Fruit fly (Drosophila melanogaster): ENCODE data around the gene Tdh.

Gene Tdh

DNA sequence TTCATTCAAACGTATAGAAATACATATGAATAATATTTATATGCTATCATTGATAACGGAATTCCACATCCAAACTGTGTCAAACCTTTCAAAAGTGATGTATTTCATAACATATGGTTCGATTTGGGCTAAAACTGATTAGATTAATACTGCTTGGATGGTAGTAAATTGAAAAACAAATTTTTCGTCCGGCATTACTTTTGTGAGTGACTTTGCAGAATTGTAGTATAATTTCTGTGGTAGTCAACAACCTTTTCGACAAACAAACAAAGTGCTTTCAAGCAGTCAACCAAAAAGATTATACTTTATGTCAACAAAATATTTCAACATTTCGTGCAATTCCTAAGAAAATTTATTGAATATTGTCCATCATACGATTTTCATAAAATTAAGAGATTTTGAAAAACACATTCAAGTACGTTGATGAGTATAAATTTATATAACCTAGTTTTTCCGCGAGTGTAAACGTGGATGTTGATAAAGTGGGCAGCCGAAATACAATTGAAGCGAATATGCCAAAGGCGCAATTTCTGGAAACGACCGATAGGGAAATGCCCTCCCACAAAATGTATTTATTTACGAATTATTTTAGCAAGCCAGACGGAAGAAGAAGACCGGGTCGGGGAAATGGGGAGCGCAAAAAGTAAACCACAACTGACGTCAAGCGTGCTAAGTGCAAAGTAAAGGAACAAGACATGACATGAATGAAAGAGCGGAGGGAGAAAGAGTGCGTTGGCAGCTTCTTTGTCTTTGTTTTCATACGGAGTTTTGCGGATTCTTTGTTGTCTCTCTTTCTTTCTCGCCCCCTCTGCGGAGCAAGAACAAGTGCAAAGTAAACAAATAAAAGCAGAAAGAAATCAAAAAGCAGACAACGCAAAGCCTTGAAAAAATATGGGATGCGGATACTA is 51.4 kb downstream of the Tdh start (continued):
- no peak for TF ChIP-seq CG14860 (GFP tag; IDR thresholded peaks at IDR 0.05; ENCODE audit: partially characterized antibody)
- TF ChIP-seq CG11695 (GFP tag; IDR thresholded peaks at IDR 0.05), result peak; percentile 64; the same call in 2 of the 3 replicates
- no peak for TF ChIP-seq CG1647 (GFP tag; optimal IDR thresholded peaks at IDR 0.05)
- TF ChIP-seq stc (GFP tag; IDR thresholded peaks at IDR 0.05), result no peak
- TF ChIP-seq Myb (GFP tag; optimal IDR thresholded peaks at IDR 0.05), result no peak
- no peak for TF ChIP-seq CG18764 (GFP tag; optimal IDR thresholded peaks at IDR 0.05)
- no peak for TF ChIP-seq CG7987 (GFP tag; optimal IDR thresholded peaks at IDR 0.05)
- TF ChIP-seq oc (tag; optimal IDR thresholded peaks at IDR 0.05), result no peak
- peak; percentile 17 for TF ChIP-seq Side (GFP tag; optimal IDR thresholded peaks at IDR 0.05)
- no peak for TF ChIP-seq dimm (GFP tag; IDR thresholded peaks at IDR 0.05)
- TF ChIP-seq cas (GFP tag; IDR thresholded peaks at IDR 0.05), result no peak
- TF ChIP-seq sr (GFP tag; IDR thresholded peaks at IDR 0.05), result no peak
- no peak for TF ChIP-seq Atf-2 (GFP tag; optimal IDR thresholded peaks at IDR 0.05)
- TF ChIP-seq C15 (GFP tag; IDR thresholded peaks at IDR 0.05), result no peak
- TF ChIP-seq salm (tag; optimal IDR thresholded peaks at IDR 0.05), result no peak
- peak in 1 of 2 experiments; percentile 5 for TF ChIP-seq dpn (GFP tag; optimal IDR thresholded peaks at IDR 0.05)
- no peak for TF ChIP-seq CG7271 (tag; optimal IDR thresholded peaks at IDR 0.05)
- no peak for TF ChIP-seq Tbp (GFP tag; optimal IDR thresholded peaks at IDR 0.05)
- no peak for TF ChIP-seq Antp (GFP tag; optimal IDR thresholded peaks at IDR 0.05)
- peak; percentile 28 for TF ChIP-seq cwo (GFP tag; optimal IDR thresholded peaks at IDR 0.05)
- no peak for TF ChIP-seq gce (GFP tag; IDR thresholded peaks at IDR 0.05)
- TF ChIP-seq toy (GFP tag; IDR thresholded peaks at IDR 0.05), result no peak
- no peak for TF ChIP-seq CG6254 (GFP tag; optimal IDR thresholded peaks at IDR 0.05)
- no peak for TF ChIP-seq CG31388 (GFP tag; optimal IDR thresholded peaks at IDR 0.05)
- peak; percentile 42 for TF ChIP-seq Dek (tag; optimal IDR thresholded peaks at IDR 0.05)
- 0 out of 2 replicates have a peak, but pooled peaks have one; percentile 49 for TF ChIP-seq CG14014 (GFP tag; IDR thresholded peaks at IDR 0.05)
- TF ChIP-seq CG10654 (GFP tag; optimal IDR thresholded peaks at IDR 0.05), result peak; percentile 7
- TF ChIP-seq ken (GFP tag; IDR thresholded peaks at IDR 0.05), result no peak
- no peak for TF ChIP-seq chn (GFP tag; optimal IDR thresholded peaks at IDR 0.05)
- no peak for TF ChIP-seq Max (GFP tag; optimal IDR thresholded peaks at IDR 0.05)
- TF ChIP-seq Nf-YB (GFP tag; optimal IDR thresholded peaks at IDR 0.05), result no peak
- peak; percentile 3 for TF ChIP-seq CG18619 (GFP tag; optimal IDR thresholded peaks at IDR 0.05)
- no peak for TF ChIP-seq nmo (GFP tag; optimal IDR thresholded peaks at IDR 0.05)
- no peak for TF ChIP-seq CG4707 (GFP tag; optimal IDR thresholded peaks at IDR 0.05)
- TF ChIP-seq wor (GFP tag; IDR thresholded peaks at IDR 0.05), result no peak
- peak; percentile 13 for TF ChIP-seq CG18262 (tag; optimal IDR thresholded peaks at IDR 0.05)
- TF ChIP-seq HHEX (GFP tag; optimal IDR thresholded peaks at IDR 0.05), result peak; percentile 39
- no peak for TF ChIP-seq CG11456 (GFP tag; IDR thresholded peaks at IDR 0.05)
- TF ChIP-seq Scr (GFP tag; IDR thresholded peaks at IDR 0.05; ENCODE audit: partially characterized antibody), result no peak
- no peak for TF ChIP-seq Dp (GFP tag; optimal IDR thresholded peaks at IDR 0.05)
- TF ChIP-seq ab (GFP tag; optimal IDR thresholded peaks at IDR 0.05), result no peak
- TF ChIP-seq Hsf (GFP tag; optimal IDR thresholded peaks at IDR 0.05), result peak; percentile 39
- peak; percentile 55 for TF ChIP-seq unpg (GFP tag; optimal IDR thresholded peaks at IDR 0.05)
- peak; percentile 66 for TF ChIP-seq CG13624 (GFP tag; optimal IDR thresholded peaks at IDR 0.05)
- 0 out of 3 replicates have a peak, but pooled peaks have one; percentile 16 for TF ChIP-seq H15 (GFP tag; IDR thresholded peaks at IDR 0.05)
- no peak for TF ChIP-seq tin (GFP tag; optimal IDR thresholded peaks at IDR 0.05)
- no peak for TF ChIP-seq crp (GFP tag; optimal IDR thresholded peaks at IDR 0.05)
- TF ChIP-seq scrt (GFP tag; optimal IDR thresholded peaks at IDR 0.05), result no peak
- no peak for TF ChIP-seq Opbp (GFP tag; IDR thresholded peaks at IDR 0.05; ENCODE audit: partially characterized antibody)
